Worm (Caenorhabditis elegans) whole organism, young adult: ENCODE data around the gene ifbp-1.

Experiments used
- aptf-3 ChIP-seq: fragments of 200-800 bp; sonication (Bioruptor generic); IDR thresholded peaks from 2 replicates; pipeline ENCODE4 v1.3.6; 2022; ENCODE audit warnings: missing genetic modification characterization, missing compliant biosample characterization
- mcd-1 ChIP-seq: fragments of 200-800 bp; sonication (Bioruptor generic); IDR thresholded peaks from 2 replicates; pipeline ENCODE4 v1.3.6; 2022; ENCODE audit warnings: missing genetic modification reagents, missing genetic modification characterization, missing compliant biosample characterization

DNA sequence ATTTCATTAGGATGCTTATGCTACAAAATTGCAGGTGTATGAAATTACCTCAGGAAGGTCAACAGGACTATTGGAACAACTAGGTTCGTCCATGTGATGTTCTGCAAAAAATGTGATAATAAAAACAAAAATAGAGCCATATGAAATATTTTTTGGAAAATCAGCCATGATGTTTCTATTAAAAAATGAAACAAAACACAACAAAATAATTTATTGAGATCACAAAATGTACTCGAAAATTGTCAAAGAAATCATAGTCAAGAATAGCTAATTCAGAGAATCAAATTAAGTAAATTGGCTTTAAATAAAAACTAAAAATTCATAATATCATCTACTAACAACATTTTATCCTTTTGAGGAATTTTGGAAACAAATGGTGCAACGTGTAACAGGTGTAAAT lies 49.1 kb downstream of the ifbp-1 start, which contains the start of gene nhr-129:
- TF ChIP-seq aptf-3 (GFP tag; lab: Robert Waterston, UW), result no peak
- no peak for TF ChIP-seq mcd-1 (GFP tag; lab: Robert Waterston, UW)
